Worm (Caenorhabditis elegans) whole organism, L4 larva: ENCODE measurements around the gene oac-21.
A peak's percentile ranks its signal among the peaks of the same experiment; 100 is the strongest.
"Not testable (repeated sequence)": the region's sequence is repeated elsewhere in the genome, so short reads cannot be mapped to it uniquely, and the experiment has no call there.

Experiments
- F37D6.2 ChIP-seq: sonication (generic microtip); optimal IDR thresholded peaks from 2 replicates; lab custom pipeline; 2016; ENCODE audit warnings: mild to moderate bottlenecking, missing genetic modification characterization, missing compliant biosample characterization
- aha-1 ChIP-seq: fragments of 150-350 bp; peaks from one replicate; lab custom pipeline; 2014; ENCODE audit warnings: missing biosample characterization, missing genetic modification characterization
- arid-1 ChIP-seq: fragments of 200-800 bp; sonication (Bioruptor generic); conservative IDR thresholded peaks from 2 replicates; pipeline ENCODE4 v1.3.6; 2022; ENCODE audit warnings: missing genetic modification reagents, missing genetic modification characterization, missing compliant biosample characterization
- ceh-44 ChIP-seq: fragments of 200-800 bp; sonication (Bioruptor generic); IDR thresholded peaks from 2 replicates; pipeline ENCODE4 v1.3.6; 2022; ENCODE audit warnings: missing genetic modification reagents, missing genetic modification characterization, missing compliant biosample characterization
- daf-12 ChIP-seq: fragments of 150-350 bp; optimal IDR thresholded peaks from 2 replicates; lab custom pipeline; 2014; ENCODE audit warnings: missing biosample characterization, missing genetic modification reagents, missing genetic modification characterization
- egl-27 ChIP-seq: sonication (generic microtip); optimal IDR thresholded peaks from 3 replicates; lab custom pipeline; 2017; ENCODE audit warnings: missing biosample characterization, missing genetic modification reagents, missing genetic modification characterization
- egl-43 ChIP-seq: fragments of 200-800 bp; sonication (Bioruptor generic); IDR thresholded peaks from 2 replicates; pipeline ENCODE4 v1.3.6; 2022; ENCODE audit warnings: missing genetic modification reagents, missing genetic modification characterization, missing compliant biosample characterization
- hlh-11 ChIP-seq: fragments of 200-800 bp; sonication (Bioruptor generic); optimal IDR thresholded peaks from 2 replicates; lab custom pipeline; 2018; ENCODE audit warnings: mild to moderate bottlenecking, missing genetic modification characterization, missing compliant biosample characterization
- jun-1 ChIP-seq: fragments of 150-350 bp; optimal IDR thresholded peaks from 2 replicates; lab custom pipeline; 2014; ENCODE audit warnings: missing biosample characterization, missing genetic modification reagents, missing genetic modification characterization
- lim-7 ChIP-seq: fragments of 200-800 bp; sonication (Bioruptor generic); IDR thresholded peaks from 2 replicates; pipeline ENCODE4 v1.3.6; 2022; ENCODE audit warnings: missing genetic modification characterization, missing compliant biosample characterization
- lin-15B ChIP-seq: fragments of 150-350 bp; sonication (generic microtip); optimal IDR thresholded peaks from 3 replicates; lab custom pipeline; 2014; ENCODE audit warnings: missing biosample characterization, missing genetic modification characterization
- lir-3 ChIP-seq: sonication (generic microtip); optimal IDR thresholded peaks from 2 replicates; lab custom pipeline; 2016; ENCODE audit warnings: mild to moderate bottlenecking, missing genetic modification characterization, missing compliant biosample characterization
- mxl-2 ChIP-seq: fragments of 200-800 bp; sonication (Bioruptor generic); conservative IDR thresholded peaks from 2 replicates; pipeline ENCODE4 v1.3.6; 2022; ENCODE audit warnings: missing genetic modification reagents, missing genetic modification characterization, missing compliant biosample characterization
- nhr-102 ChIP-seq: sonication (generic microtip); optimal IDR thresholded peaks from 2 replicates; lab custom pipeline; 2016; ENCODE audit warnings: mild to moderate bottlenecking, missing genetic modification characterization, moderate library complexity, missing compliant biosample characterization
- nhr-28 ChIP-seq: fragments of 150-350 bp; optimal IDR thresholded peaks from 2 replicates; lab custom pipeline; 2014; ENCODE audit warnings: missing biosample characterization, missing genetic modification characterization
- nhr-76 ChIP-seq: fragments of 150-350 bp; optimal IDR thresholded peaks from 2 replicates; lab custom pipeline; 2014; ENCODE audit warnings: missing biosample characterization, missing genetic modification characterization
- nhr-77 ChIP-seq: fragments of 150-350 bp; optimal IDR thresholded peaks from 2 replicates; lab custom pipeline; 2014; ENCODE audit warnings: missing biosample characterization, missing genetic modification characterization
- pqm-1 ChIP-seq: sonication (generic microtip); optimal IDR thresholded peaks from 2 replicates; lab custom pipeline; 2017; ENCODE audit warnings: missing biosample characterization, missing genetic modification characterization
- tra-1 ChIP-seq: fragments of 200-800 bp; sonication (Bioruptor generic); IDR thresholded peaks from 2 replicates; pipeline ENCODE4 v1.3.6; 2022; ENCODE audit warnings: missing genetic modification reagents, missing genetic modification characterization, missing compliant biosample characterization
- unc-62 ChIP-seq, 3 experiments: fragments of 150-350 bp in 1 of 3; sonication (generic microtip); optimal IDR thresholded peaks in 2 of 3; peaks in 1 of 3; 1 replicate in 1 of 3; 2 replicates in 2 of 3; lab custom pipeline; 2014 to 2017; ENCODE audit warnings: missing biosample characterization in 3 of 3, missing genetic modification characterization in 3 of 3, missing genetic modification reagents in 3 of 3, missing genotype in 1 of 3
- zag-1 ChIP-seq: fragments of 150-350 bp; optimal IDR thresholded peaks from 2 replicates; lab custom pipeline; 2014; ENCODE audit warnings: missing biosample characterization, missing genetic modification characterization
- ztf-11 ChIP-seq: fragments of 150-350 bp; optimal IDR thresholded peaks from 2 replicates; lab custom pipeline; 2014; ENCODE audit warnings: missing biosample characterization, missing genetic modification characterization

oac-21 gene

ce11 chrIV:3926117-3926516 is 37.1 kb downstream of the oac-21 start, which contains the start of gene clec-68:
clec-68 (plus strand) TSS chrIV:3926417.
- TF ChIP-seq nhr-76 (no peak), zag-1 (tag; lab: Kevin White, UChicago) (no peak), egl-43 (GFP tag; lab: Robert Waterston, UW) (no peak), lir-3 (no peak), arid-1 (GFP tag; lab: Robert Waterston, UW) (no peak), ztf-11 (tag; lab: Kevin White, UChicago) (no peak)

ce11 chrIV:3932408-3932807 is 43.3 kb downstream of the oac-21 start, which contains the start of gene clec-70:
clec-70 (plus strand) TSS chrIV:3932708.
- TF ChIP-seq jun-1 (tag; lab: Kevin White, UChicago); egl-27 (tag; lab: Kevin White, UChicago); tra-1 (GFP tag; lab: Robert Waterston, UW): not testable (repeated sequence)

- TF ChIP-seq hlh-11 (tag; lab: Kevin White, UChicago) (no peak), nhr-76 (no peak), lim-7 (no peak), arid-1 (GFP tag; lab: Robert Waterston, UW) (no peak), mxl-2 (GFP tag; lab: Robert Waterston, UW) (no peak), unc-62 (GFP tag; optimal IDR thresholded peaks at IDR 0.05 in 1 of 2; lab: Kevin White, UChicago) (peak in 1 of 2 experiments; percentile 55), unc-62 (tag; optimal IDR thresholded peaks at IDR 0.05; lab: Kevin White, UChicago) (no peak), F37D6.2 (tag; lab: Kevin White, UChicago) (no peak), ceh-44 (no peak), nhr-102 (no peak), aha-1 (peak; percentile 57), daf-12 (no peak)
- TF ChIP-seq, all 104 proteins: peak for 2
Observed at ce11 chrIV:3937097-3937496, 48.0 kb downstream of the oac-21 start, which contains the start of gene clec-71. clec-71 (plus strand) TSS chrIV:3937458.

- peak; percentile 54 for TF ChIP-seq nhr-77 (tag; lab: Kevin White, UChicago)
- peak; percentile 87 for TF ChIP-seq aha-1
- TF ChIP-seq nhr-28 (tag; lab: Kevin White, UChicago), result peak; percentile 87
- TF ChIP-seq unc-62 (GFP tag; optimal IDR thresholded peaks at IDR 0.05 in 1 of 2; lab: Kevin White, UChicago), result peak in 1 of 2 experiments; percentile 35
- no peak for TF ChIP-seq unc-62 (tag; optimal IDR thresholded peaks at IDR 0.05; lab: Kevin White, UChicago)
- no peak for TF ChIP-seq lin-15B (tag; lab: Kevin White, UChicago)
- TF ChIP-seq mxl-2 (GFP tag; lab: Robert Waterston, UW), result no peak
- TF ChIP-seq pqm-1 (tag; lab: Kevin White, UChicago), result peak; percentile 6
Observed at ce11 chrIV:3941658-3942328, 52.7 kb downstream of the oac-21 start, which contains the start of gene clec-174. clec-174 (minus strand) TSS chrIV:3941708.
